Worm (Caenorhabditis elegans) whole organism, young adult: Measurements from ENCODE around the gene exc-15.

ENCODE experiments used
- B0336.3 ChIP-seq: fragments of 200-800 bp; sonication (Bioruptor generic); IDR thresholded peaks from 2 replicates; pipeline ENCODE4 v1.3.6; 2022; ENCODE audit warnings: missing genetic modification characterization, missing compliant biosample characterization
- D2030.7 ChIP-seq: fragments of 200-800 bp; sonication (Bioruptor generic); IDR thresholded peaks from 2 replicates; pipeline ENCODE4 v1.3.6; 2022; ENCODE audit warnings: missing genetic modification reagents, missing genetic modification characterization, missing compliant biosample characterization
- F23B12.7 ChIP-seq: sonication (generic microtip); optimal IDR thresholded peaks from 2 replicates; lab custom pipeline; 2017; ENCODE audit warnings: missing genetic modification characterization, mild to moderate bottlenecking, missing compliant biosample characterization, antibody characterized with exemption, moderate library complexity; ENCODE audit not compliant: insufficient read depth
- F49E8.2 ChIP-seq: sonication (generic microtip); optimal IDR thresholded peaks from 3 replicates; lab custom pipeline; 2017; ENCODE audit warnings: missing genetic modification characterization, mild to moderate bottlenecking, missing compliant biosample characterization, antibody characterized with exemption, moderate library complexity; ENCODE audit not compliant: insufficient read depth
- K12H6.12 ChIP-seq: fragments of 200-800 bp; sonication (Bioruptor generic); optimal IDR thresholded peaks from 2 replicates; lab custom pipeline; 2018; ENCODE audit warnings: mild to moderate bottlenecking, missing genetic modification characterization, missing compliant biosample characterization
- Y53F4B.3 ChIP-seq: fragments of 200-800 bp; sonication (Bioruptor generic); IDR thresholded peaks from 2 replicates; pipeline ENCODE4 v1.3.6; 2022; ENCODE audit warnings: missing genetic modification reagents, missing genetic modification characterization, missing compliant biosample characterization
- Y53G8AR.9 ChIP-seq: fragments of 200-800 bp; sonication (Bioruptor generic); conservative IDR thresholded peaks from 2 replicates; pipeline ENCODE4 v1.3.6; 2022; ENCODE audit warnings: missing genetic modification reagents, missing genetic modification characterization, missing compliant biosample characterization
- attf-3 ChIP-seq: fragments of 200-800 bp; sonication (Bioruptor generic); conservative IDR thresholded peaks from 2 replicates; pipeline ENCODE4 v1.3.6; 2022; ENCODE audit warnings: missing genetic modification reagents, missing genetic modification characterization, missing compliant biosample characterization
- bed-2 ChIP-seq: fragments of 200-800 bp; sonication (Bioruptor generic); IDR thresholded peaks from 2 replicates; pipeline ENCODE4 v1.3.6; 2022; ENCODE audit warnings: missing genetic modification reagents, missing genetic modification characterization, missing compliant biosample characterization
- cebp-1 ChIP-seq, 2 experiments: fragments of 200-800 bp in 1 of 2; sonication (Bioruptor generic) in 1 of 2; sonication (generic microtip) in 1 of 2; IDR thresholded peaks in 1 of 2; optimal IDR thresholded peaks in 1 of 2; 2 replicates each; pipeline versions ENCODE4 v1.3.6 to Lab custom; 2017 to 2022; ENCODE audit warnings: missing compliant biosample characterization in 2 of 2, missing genetic modification characterization in 2 of 2, mild to moderate bottlenecking in 1 of 2, missing genetic modification reagents in 1 of 2, moderate library complexity in 1 of 2
- cebp-2 ChIP-seq: fragments of 200-800 bp; sonication (Bioruptor generic); IDR thresholded peaks from 2 replicates; pipeline ENCODE4 v1.3.6; 2022; ENCODE audit warnings: missing genetic modification characterization, missing compliant biosample characterization
- dox-1 ChIP-seq: fragments of 200-800 bp; sonication (Bioruptor generic); IDR thresholded peaks from 2 replicates; pipeline ENCODE4 v1.3.6; 2022; ENCODE audit warnings: missing genetic modification reagents, missing genetic modification characterization, missing compliant biosample characterization
- dpl-1 ChIP-seq: fragments of 150-350 bp; optimal IDR thresholded peaks from 2 replicates; lab custom pipeline; 2014; ENCODE audit warnings: missing biosample characterization, missing genetic modification reagents, missing genetic modification characterization
- efl-1 ChIP-seq: fragments of 150-350 bp; optimal IDR thresholded peaks from 2 replicates; lab custom pipeline; 2014; ENCODE audit warnings: missing biosample characterization, missing genetic modification reagents, missing genetic modification characterization
- egl-18 ChIP-seq: fragments of 200-800 bp; sonication (Bioruptor generic); IDR thresholded peaks from 2 replicates; pipeline ENCODE4 v1.3.6; 2022; ENCODE audit warnings: missing genetic modification reagents, missing genetic modification characterization, missing compliant biosample characterization
- egl-44 ChIP-seq: fragments of 200-800 bp; sonication (Bioruptor generic); IDR thresholded peaks from 2 replicates; pipeline ENCODE4 v1.3.6; 2022; ENCODE audit warnings: missing genetic modification reagents, missing genetic modification characterization, missing compliant biosample characterization
- egrh-3 ChIP-seq: fragments of 200-800 bp; sonication (Bioruptor generic); IDR thresholded peaks from 2 replicates; pipeline ENCODE4 v1.3.6; 2022; ENCODE audit warnings: missing genetic modification reagents, missing genetic modification characterization, missing compliant biosample characterization
- ekl-4 ChIP-seq: fragments of 200-800 bp; sonication (Bioruptor generic); IDR thresholded peaks from 2 replicates; pipeline ENCODE4 v1.3.6; 2022; ENCODE audit warnings: missing genetic modification reagents, missing genetic modification characterization, missing compliant biosample characterization
- ets-4 ChIP-seq: fragments of 200-800 bp; sonication (Bioruptor generic); optimal IDR thresholded peaks from 2 replicates; lab custom pipeline; 2018; ENCODE audit warnings: mild to moderate bottlenecking, missing genetic modification characterization, missing compliant biosample characterization
- gei-17 ChIP-seq: fragments of 200-800 bp; sonication (Bioruptor generic); optimal IDR thresholded peaks from 2 replicates; lab custom pipeline; 2018; ENCODE audit warnings: mild to moderate bottlenecking, missing genetic modification characterization, missing compliant biosample characterization
- lag-1 ChIP-seq: fragments of 200-800 bp; sonication (Bioruptor generic); IDR thresholded peaks from 2 replicates; pipeline ENCODE4 v1.3.6; 2022; ENCODE audit warnings: missing genetic modification reagents, missing genetic modification characterization, missing compliant biosample characterization
- let-607 ChIP-seq, 2 experiments: fragments of 200-800 bp in 1 of 2; sonication (Bioruptor generic) in 1 of 2; sonication (generic microtip) in 1 of 2; optimal IDR thresholded peaks; 2 replicates each; lab custom pipeline; 2016 to 2018; ENCODE audit warnings: mild to moderate bottlenecking in 2 of 2, missing compliant biosample characterization in 2 of 2, missing genetic modification characterization in 2 of 2, moderate library complexity in 2 of 2, missing genotype in 1 of 2
- madf-6 ChIP-seq: fragments of 200-800 bp; sonication (Bioruptor generic); IDR thresholded peaks from 2 replicates; pipeline ENCODE4 v1.3.6; 2022; ENCODE audit warnings: missing genetic modification reagents, missing genetic modification characterization, missing compliant biosample characterization
- mcd-1 ChIP-seq: fragments of 200-800 bp; sonication (Bioruptor generic); IDR thresholded peaks from 2 replicates; pipeline ENCODE4 v1.3.6; 2022; ENCODE audit warnings: missing genetic modification reagents, missing genetic modification characterization, missing compliant biosample characterization
- mel-28 ChIP-seq: sonication (generic microtip); optimal IDR thresholded peaks from 2 replicates; lab custom pipeline; 2016; ENCODE audit warnings: borderline replicate concordance, mild to moderate bottlenecking, missing genetic modification characterization, missing compliant biosample characterization
- mxl-1 ChIP-seq: sonication (generic microtip); optimal IDR thresholded peaks from 2 replicates; lab custom pipeline; 2016; ENCODE audit warnings: missing genetic modification characterization, missing compliant biosample characterization
- nfya-1 ChIP-seq: sonication (generic microtip); optimal IDR thresholded peaks from 2 replicates; lab custom pipeline; 2017; ENCODE audit warnings: antibody characterized with exemption, missing compliant biosample characterization, missing genetic modification characterization, borderline replicate concordance; ENCODE audit not compliant: insufficient read depth
- nfya-2 ChIP-seq: fragments of 200-800 bp; sonication (Bioruptor generic); IDR thresholded peaks from 2 replicates; pipeline ENCODE4 v1.3.6; 2022; ENCODE audit warnings: missing genetic modification reagents, missing genetic modification characterization, missing compliant biosample characterization
- nfyb-1 ChIP-seq: fragments of 200-800 bp; sonication (Bioruptor generic); IDR thresholded peaks from 2 replicates; pipeline ENCODE4 v1.3.6; 2022; ENCODE audit warnings: missing genetic modification reagents, missing genetic modification characterization, missing compliant biosample characterization
- nhr-179 ChIP-seq: sonication (generic microtip); optimal IDR thresholded peaks from 2 replicates; lab custom pipeline; 2016; ENCODE audit warnings: mild to moderate bottlenecking, missing genetic modification characterization, missing compliant biosample characterization
- nhr-80 ChIP-seq: sonication (generic microtip); optimal IDR thresholded peaks from 2 replicates; lab custom pipeline; 2016; ENCODE audit warnings: missing genetic modification characterization, missing compliant biosample characterization
- pbrm-1 ChIP-seq: fragments of 200-800 bp; sonication (Bioruptor generic); IDR thresholded peaks from 2 replicates; pipeline ENCODE4 v1.3.6; 2022; ENCODE audit warnings: missing genetic modification reagents, missing genetic modification characterization, missing compliant biosample characterization
- snpc-3.4 ChIP-seq: sonication (generic microtip); optimal IDR thresholded peaks from 2 replicates; lab custom pipeline; 2017; ENCODE audit warnings: missing genetic modification characterization, mild to moderate bottlenecking, missing compliant biosample characterization, antibody characterized with exemption, moderate library complexity, missing genotype, missing genetic modification reagents
- tbx-9 ChIP-seq: sonication (generic microtip); optimal IDR thresholded peaks from 2 replicates; lab custom pipeline; 2016; ENCODE audit warnings: borderline replicate concordance, missing genetic modification characterization, inconsistent platforms, missing compliant biosample characterization
- tlf-1 ChIP-seq: fragments of 200-800 bp; sonication (Bioruptor generic); optimal IDR thresholded peaks from 2 replicates; lab custom pipeline; 2018; ENCODE audit warnings: mild to moderate bottlenecking, missing genetic modification characterization, missing compliant biosample characterization
- unc-62 ChIP-seq: fragments of 150-350 bp; optimal IDR thresholded peaks from 2 replicates; lab custom pipeline; 2014; ENCODE audit warnings: missing biosample characterization, missing genetic modification reagents, missing genetic modification characterization
- zfh-2 ChIP-seq: fragments of 200-800 bp; sonication (Bioruptor generic); conservative IDR thresholded peaks from 2 replicates; pipeline ENCODE4 v1.3.6; 2022; ENCODE audit warnings: missing genetic modification reagents, missing genetic modification characterization, missing compliant biosample characterization
- ztf-22 ChIP-seq: fragments of 200-800 bp; sonication (Bioruptor generic); optimal IDR thresholded peaks from 2 replicates; lab custom pipeline; 2018; ENCODE audit warnings: mild to moderate bottlenecking, missing genetic modification characterization, moderate library complexity, missing compliant biosample characterization
- ztf-25 ChIP-seq: fragments of 200-800 bp; sonication (Bioruptor generic); IDR thresholded peaks from 2 replicates; pipeline ENCODE4 v1.3.6; 2022; ENCODE audit warnings: missing genetic modification reagents, missing genetic modification characterization, missing compliant biosample characterization
- ztf-28 ChIP-seq: fragments of 200-800 bp; sonication (Bioruptor generic); IDR thresholded peaks from 2 replicates; pipeline ENCODE4 v1.3.6; 2022; ENCODE audit warnings: missing genetic modification reagents, missing genetic modification characterization, missing compliant biosample characterization

exc-15 gene

ce11 chrV:4491273-4492094, 8.2 kb downstream of the exc-15 start:
- no peak for TF ChIP-seq tlf-1 (GFP tag; lab: Kevin White, UChicago)
- no peak for TF ChIP-seq ztf-28 (GFP tag; lab: Robert Waterston, UW)
- peak; percentile 93 for TF ChIP-seq nhr-80 (tag; lab: Kevin White, UChicago)
- no peak for TF ChIP-seq dpl-1 (GFP tag; lab: Kevin White, UChicago)
- TF ChIP-seq B0336.3 (GFP tag; lab: Robert Waterston, UW) = peak; percentile 37; the same call in 1 of the 2 replicates
- peak; percentile 75 for TF ChIP-seq dox-1 (GFP tag; lab: Robert Waterston, UW)
- peak; percentile 98 for TF ChIP-seq unc-62
- 0 out of 2 replicates have a peak, but pooled peaks have one; percentile 18 for TF ChIP-seq mcd-1 (GFP tag; lab: Robert Waterston, UW)
- no peak for TF ChIP-seq F23B12.7 (tag; lab: Kevin White, UChicago)
- TF ChIP-seq lag-1 = no peak
- TF ChIP-seq egl-18 (GFP tag; lab: Robert Waterston, UW) = no peak
- no peak for TF ChIP-seq cebp-1 (GFP tag; IDR thresholded peaks at IDR 0.05; lab: Robert Waterston, UW)
- peak; percentile 43 for TF ChIP-seq cebp-1 (tag; optimal IDR thresholded peaks at IDR 0.05; lab: Kevin White, UChicago)
- TF ChIP-seq mel-28 (tag; lab: Kevin White, UChicago) = no peak
- no peak for TF ChIP-seq nfya-2 (GFP tag; lab: Robert Waterston, UW)
- TF ChIP-seq ets-4 (GFP tag; lab: Kevin White, UChicago) = peak; percentile 69
- TF ChIP-seq ekl-4 (GFP tag; lab: Robert Waterston, UW) = no peak
- no peak for TF ChIP-seq Y53F4B.3 (GFP tag; lab: Robert Waterston, UW)
- TF ChIP-seq let-607 (tag; optimal IDR thresholded peaks at IDR 0.05; lab: Kevin White, UChicago) = peak; percentile 40 to 84
- peak; percentile 70 for TF ChIP-seq zfh-2 (GFP tag; lab: Robert Waterston, UW)
- no peak for TF ChIP-seq efl-1 (GFP tag; lab: Kevin White, UChicago)
- peak; percentile 7; the same call in 1 of the 2 replicates for TF ChIP-seq egrh-3 (GFP tag; lab: Robert Waterston, UW)
- TF ChIP-seq snpc-3.4 = no peak
- peak; percentile 28 for TF ChIP-seq ztf-22 (GFP tag; lab: Kevin White, UChicago)
- TF ChIP-seq gei-17 (GFP tag; lab: Kevin White, UChicago) = no peak
- peak; percentile 7 for TF ChIP-seq K12H6.12 (tag; lab: Kevin White, UChicago)
- TF ChIP-seq pbrm-1 (GFP tag; lab: Robert Waterston, UW) = no peak
- no peak for TF ChIP-seq mxl-1 (tag; lab: Kevin White, UChicago)
- 0 out of 2 replicates have a peak, but pooled peaks have one; percentile 43 for TF ChIP-seq nfyb-1 (GFP tag; lab: Robert Waterston, UW)
- no peak for TF ChIP-seq attf-3 (GFP tag; lab: Robert Waterston, UW)
- TF ChIP-seq tbx-9 = no peak
- TF ChIP-seq ztf-25 (GFP tag; lab: Robert Waterston, UW) = 0 out of 2 replicates have a peak, but pooled peaks have one; percentile 59
- TF ChIP-seq madf-6 (GFP tag; lab: Robert Waterston, UW) = no peak
- no peak for TF ChIP-seq nfya-1

ce11 chrV:4495114-4495819, 12.0 kb downstream of the exc-15 start:
- TF ChIP-seq bed-2 (GFP tag; lab: Robert Waterston, UW) (no peak), nhr-80 (tag; lab: Kevin White, UChicago) (peak; percentile 71), cebp-1 (GFP tag; IDR thresholded peaks at IDR 0.05; lab: Robert Waterston, UW) (no peak), cebp-1 (tag; optimal IDR thresholded peaks at IDR 0.05; lab: Kevin White, UChicago) (peak; percentile 37), egrh-3 (GFP tag; lab: Robert Waterston, UW) (peak; percentile 70; the same call in 1 of the 2 replicates), mcd-1 (GFP tag; lab: Robert Waterston, UW) (peak; percentile 26; the same call in 1 of the 2 replicates), B0336.3 (GFP tag; lab: Robert Waterston, UW) (peak; percentile 27; the same call in 1 of the 2 replicates), zfh-2 (GFP tag; lab: Robert Waterston, UW) (peak; percentile 92), cebp-2 (GFP tag; lab: Robert Waterston, UW) (0 out of 2 replicates have a peak, but pooled peaks have one; percentile 20), F49E8.2 (tag; lab: Kevin White, UChicago) (no peak), dox-1 (GFP tag; lab: Robert Waterston, UW) (peak; percentile 58), D2030.7 (no peak), nhr-179 (tag; lab: Kevin White, UChicago) (no peak), let-607 (tag; optimal IDR thresholded peaks at IDR 0.05; lab: Kevin White, UChicago) (peak in 1 of 2 experiments; percentile 64), egl-44 (GFP tag; lab: Robert Waterston, UW) (0 out of 2 replicates have a peak, but pooled peaks have one; percentile 32), Y53G8AR.9 (no peak)
